Worm (Caenorhabditis elegans) whole organism, L2 larva: ENCODE data around the gene hoe-1.

Source experiments
- ama-1 ChIP-seq: fragments of 150-350 bp; optimal IDR thresholded peaks from 2 replicates; lab custom pipeline; 2018; ENCODE audit warnings: inconsistent platforms
- ceh-82 ChIP-seq: fragments of 150-350 bp; optimal IDR thresholded peaks from 2 replicates; lab custom pipeline; 2014; ENCODE audit warnings: missing biosample characterization, missing genetic modification characterization
- dmd-4 ChIP-seq: sonication (generic microtip); optimal IDR thresholded peaks from 2 replicates; lab custom pipeline; 2017; ENCODE audit warnings: missing biosample characterization, missing genetic modification characterization
- fos-1 ChIP-seq: fragments of 150-350 bp; optimal IDR thresholded peaks from 2 replicates; lab custom pipeline; 2014; ENCODE audit warnings: missing biosample characterization, missing genetic modification characterization
- nhr-12 ChIP-seq: fragments of 150-350 bp; optimal IDR thresholded peaks from 2 replicates; lab custom pipeline; 2014; ENCODE audit warnings: missing biosample characterization, missing genetic modification characterization
- nhr-129 ChIP-seq: fragments of 150-350 bp; optimal IDR thresholded peaks from 2 replicates; lab custom pipeline; 2014; ENCODE audit warnings: missing biosample characterization, missing genetic modification characterization
- nhr-237 ChIP-seq: fragments of 150-350 bp; optimal IDR thresholded peaks from 2 replicates; lab custom pipeline; 2014; ENCODE audit warnings: missing biosample characterization, missing genetic modification characterization
- nhr-25 ChIP-seq: fragments of 150-350 bp; sonication (generic microtip); optimal IDR thresholded peaks from 3 replicates; lab custom pipeline; 2014; ENCODE audit warnings: missing biosample characterization, missing genetic modification characterization
- nhr-77 ChIP-seq: fragments of 150-350 bp; optimal IDR thresholded peaks from 2 replicates; lab custom pipeline; 2014; ENCODE audit warnings: missing biosample characterization, missing genetic modification characterization
- skn-1 ChIP-seq: sonication (generic microtip); optimal IDR thresholded peaks from 2 replicates; lab custom pipeline; 2017; ENCODE audit warnings: missing biosample characterization, missing genetic modification characterization
- unc-39 ChIP-seq: fragments of 150-350 bp; optimal IDR thresholded peaks from 2 replicates; lab custom pipeline; 2014; ENCODE audit warnings: missing biosample characterization, missing genetic modification characterization
- unc-62 ChIP-seq: fragments of 150-350 bp; optimal IDR thresholded peaks from 2 replicates; lab custom pipeline; 2014; ENCODE audit warnings: missing biosample characterization, missing genetic modification reagents, missing genetic modification characterization
- zag-1 ChIP-seq: fragments of 150-350 bp; optimal IDR thresholded peaks from 2 replicates; lab custom pipeline; 2014; ENCODE audit warnings: missing biosample characterization, missing genetic modification characterization

DNA sequence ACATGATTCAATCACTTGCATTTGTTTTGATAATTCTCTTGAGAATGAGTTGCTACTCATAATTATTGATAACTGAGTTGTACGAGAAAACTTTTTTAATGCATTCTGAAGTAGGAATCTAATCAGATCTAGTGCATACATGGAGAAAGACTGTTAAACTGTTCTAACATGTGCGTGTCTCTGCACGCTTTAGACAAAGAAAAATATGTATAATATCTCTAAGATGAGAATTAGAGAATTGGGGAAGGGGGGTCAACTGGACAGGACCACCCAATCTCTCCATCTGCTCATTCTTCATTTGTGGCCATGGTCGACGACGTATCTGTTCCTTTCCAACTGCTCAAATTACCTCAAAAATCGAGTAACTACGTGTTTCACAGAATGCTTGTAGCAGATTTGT lies 6.8 kb downstream of the hoe-1 start, which contains the start of gene fbxb-78:
- TF ChIP-seq ceh-82 (tag; lab: Kevin White, UChicago) (no peak), unc-62 (GFP tag; lab: Kevin White, UChicago) (no peak), nhr-12 (tag; lab: Kevin White, UChicago) (no peak), unc-39 (no peak), fos-1 (tag; lab: Kevin White, UChicago) (no peak), dmd-4 (no peak), nhr-129 (tag; lab: Kevin White, UChicago) (no peak), nhr-77 (tag; lab: Kevin White, UChicago) (no peak), skn-1 (tag; lab: Kevin White, UChicago) (no peak), nhr-25 (no peak), zag-1 (no peak), nhr-237 (tag; lab: Kevin White, UChicago) (no peak), ama-1 (lab: Kevin White, UChicago) (no peak)
